Worm (Caenorhabditis elegans): ENCODE measurements around the gene tph-1.

DNA sequence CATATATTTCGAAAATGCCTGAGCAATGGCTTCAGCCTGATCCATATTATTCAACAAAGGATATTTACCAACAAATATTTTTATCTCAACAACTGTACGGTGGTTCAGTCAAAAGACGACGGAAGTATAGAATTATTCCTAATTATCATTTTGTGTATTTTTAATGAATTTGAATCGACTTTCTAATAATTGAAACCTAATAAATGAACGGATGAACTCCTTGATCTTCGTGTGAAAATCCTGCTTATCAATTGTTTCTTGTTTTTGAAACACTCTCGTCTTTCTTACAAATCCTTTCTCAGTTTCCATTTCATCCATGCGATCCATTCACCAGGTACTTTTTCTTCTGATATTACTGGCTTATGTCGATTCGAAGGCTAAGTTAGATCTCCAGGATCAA, 26.5 kb downstream of the tph-1 start, which contains the start of gene F35D2.1:
- TF ChIP-seq zag-1 (tag; optimal IDR thresholded peaks at IDR 0.05) (no peak), nhr-76 (tag; optimal IDR thresholded peaks at IDR 0.05) (no peak), pqm-1 (tag; optimal IDR thresholded peaks at IDR 0.05) (no peak), dve-1 (tag; optimal IDR thresholded peaks at IDR 0.05; ENCODE audit: insufficient read depth) (no peak), ZK546.5 (tag; optimal IDR thresholded peaks at IDR 0.05) (no peak), lin-13 (GFP tag; optimal IDR thresholded peaks at IDR 0.05) (no peak)

Measured in whole organism, L4 larva.